Worm (Caenorhabditis elegans): ENCODE measurements around the gene fbxb-55.

fbxb-55 gene

DNA sequence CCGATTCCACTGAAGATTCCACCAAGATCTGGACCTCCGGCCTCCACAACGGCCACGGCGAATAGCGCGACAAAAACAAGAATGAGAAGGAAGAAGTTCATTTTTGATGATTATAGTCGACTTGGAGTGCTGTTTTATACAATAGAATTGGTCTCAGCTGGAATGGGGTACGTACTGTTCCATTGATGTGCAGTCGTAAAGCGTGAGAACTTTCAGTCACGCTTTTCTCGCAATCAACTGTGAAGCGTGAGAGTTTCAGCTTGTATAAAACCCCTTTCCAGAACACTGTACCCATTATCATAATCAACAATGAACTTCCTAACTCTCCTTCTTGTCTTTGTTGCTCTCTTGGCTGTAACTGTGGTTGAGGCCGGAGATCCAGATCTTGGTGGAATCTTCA lies 47.1 kb downstream of the fbxb-55 start, which contains the start of the genes F49F1.4 and F49F1.2:
F49F1.4 (minus strand) TSS at position 101 of the 400 bp plus-strand sequence.
F49F1.2 (plus strand) TSS at position 310 of the 400 bp plus-strand sequence.
- TF ChIP-seq him-1 (tag; optimal IDR thresholded peaks at IDR 0.05) (no peak), dao-5 (tag; optimal IDR thresholded peaks at IDR 0.05) (no peak)

DNA sequence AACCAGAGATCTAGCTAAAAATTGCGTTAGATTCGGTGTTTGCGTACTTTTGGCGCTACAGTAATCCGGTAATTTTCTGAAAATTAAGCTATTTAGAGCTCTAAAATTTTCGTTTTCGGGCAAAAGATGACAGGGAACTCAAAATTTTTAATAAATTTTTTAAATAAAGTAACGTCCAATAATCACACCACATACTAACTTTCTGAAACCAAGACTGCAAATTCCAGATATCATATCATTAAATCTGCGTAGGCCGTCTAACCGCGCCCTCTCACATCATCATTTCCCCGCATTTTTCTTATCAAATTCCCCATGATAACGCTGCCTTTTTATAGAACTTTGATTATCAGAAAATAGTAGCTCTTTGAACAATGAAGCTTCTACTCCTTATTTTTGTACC lies 48.9 kb downstream of the fbxb-55 start, which contains the start of gene drd-50:
drd-50 (plus strand) TSS at position 301 of the 400 bp plus-strand sequence.
- TF ChIP-seq W03F9.2 (tag; optimal IDR thresholded peaks at IDR 0.05) (no peak), him-1 (tag; optimal IDR thresholded peaks at IDR 0.05) (no peak), dao-5 (tag; optimal IDR thresholded peaks at IDR 0.05) (no peak)

Measured in whole organism, L4/young adult.